Worm (Caenorhabditis elegans) whole organism, L4 larva: Measurements from ENCODE around the gene sftb-1.

ENCODE experiments used
- D1046.2 ChIP-seq: fragments of 200-800 bp; sonication (Bioruptor generic); IDR thresholded peaks from 2 replicates; pipeline ENCODE4 v1.3.6; 2022; ENCODE audit warnings: missing genetic modification characterization, missing compliant biosample characterization
- F10B5.3 ChIP-seq: sonication (generic microtip); optimal IDR thresholded peaks from 2 replicates; lab custom pipeline; 2016; ENCODE audit warnings: mild to moderate bottlenecking, missing genetic modification characterization, missing compliant biosample characterization
- Y105C5A.15 ChIP-seq: fragments of 200-800 bp; sonication (Bioruptor generic); IDR thresholded peaks from 2 replicates; pipeline ENCODE4 v1.3.6; 2022; ENCODE audit warnings: missing genetic modification characterization, missing compliant biosample characterization
- ZK337.2 ChIP-seq: fragments of 200-800 bp; sonication (Bioruptor generic); IDR thresholded peaks from 2 replicates; pipeline ENCODE4 v1.3.6; 2022; ENCODE audit warnings: missing genetic modification reagents, missing genetic modification characterization, missing compliant biosample characterization
- aha-1 ChIP-seq: fragments of 150-350 bp; peaks from one replicate; lab custom pipeline; 2014; ENCODE audit warnings: missing biosample characterization, missing genetic modification characterization
- ama-1 ChIP-seq: fragments of 150-350 bp; optimal IDR thresholded peaks from 2 replicates; lab custom pipeline; 2014; ENCODE audit warnings: inconsistent platforms, mixed read lengths
- dpl-1 ChIP-seq: fragments of 150-350 bp; optimal IDR thresholded peaks from 2 replicates; lab custom pipeline; 2014; ENCODE audit warnings: missing biosample characterization, missing genetic modification reagents, missing genetic modification characterization
- fkh-10 ChIP-seq: fragments of 150-350 bp; optimal IDR thresholded peaks from 2 replicates; lab custom pipeline; 2014; ENCODE audit warnings: missing biosample characterization, missing genetic modification reagents, missing genetic modification characterization
- fos-1 ChIP-seq: fragments of 150-350 bp; optimal IDR thresholded peaks from 2 replicates; lab custom pipeline; 2014; ENCODE audit warnings: missing biosample characterization, missing genetic modification characterization
- jun-1 ChIP-seq: fragments of 150-350 bp; optimal IDR thresholded peaks from 2 replicates; lab custom pipeline; 2014; ENCODE audit warnings: missing biosample characterization, missing genetic modification reagents, missing genetic modification characterization
- lin-15B ChIP-seq: fragments of 150-350 bp; sonication (generic microtip); optimal IDR thresholded peaks from 3 replicates; lab custom pipeline; 2014; ENCODE audit warnings: missing biosample characterization, missing genetic modification characterization
- lin-38 ChIP-seq: fragments of 200-800 bp; sonication (Bioruptor generic); IDR thresholded peaks from 2 replicates; pipeline ENCODE4 v1.3.6; 2022; ENCODE audit warnings: missing genetic modification reagents, missing genetic modification characterization, missing compliant biosample characterization
- lir-3 ChIP-seq: sonication (generic microtip); optimal IDR thresholded peaks from 2 replicates; lab custom pipeline; 2016; ENCODE audit warnings: mild to moderate bottlenecking, missing genetic modification characterization, missing compliant biosample characterization
- lsy-2 ChIP-seq, 2 experiments: fragments of 150-350 bp in 1 of 2; sonication (generic microtip) in 1 of 2; optimal IDR thresholded peaks; 2 replicates each; lab custom pipeline; 2014 to 2017; ENCODE audit warnings: missing biosample characterization in 2 of 2, missing genetic modification characterization in 2 of 2
- madf-9 ChIP-seq: fragments of 200-800 bp; sonication (Bioruptor generic); conservative IDR thresholded peaks from 2 replicates; pipeline ENCODE4 v1.3.6; 2022; ENCODE audit warnings: missing genetic modification reagents, missing genetic modification characterization, missing compliant biosample characterization
- mes-2 ChIP-seq: sonication (generic microtip); optimal IDR thresholded peaks from 2 replicates; lab custom pipeline; 2016; ENCODE audit warnings: missing genotype, mild to moderate bottlenecking, missing genetic modification characterization, missing compliant biosample characterization; ENCODE audit not compliant: poor library complexity, severe bottlenecking
- nhr-102 ChIP-seq: sonication (generic microtip); optimal IDR thresholded peaks from 2 replicates; lab custom pipeline; 2016; ENCODE audit warnings: mild to moderate bottlenecking, missing genetic modification characterization, moderate library complexity, missing compliant biosample characterization
- nhr-11 ChIP-seq: fragments of 150-350 bp; optimal IDR thresholded peaks from 2 replicates; lab custom pipeline; 2014; ENCODE audit warnings: missing biosample characterization, missing genetic modification characterization
- nhr-25 ChIP-seq: sonication (generic microtip); optimal IDR thresholded peaks from 2 replicates; lab custom pipeline; 2017; ENCODE audit warnings: missing genetic modification characterization, mild to moderate bottlenecking, missing compliant biosample characterization, antibody characterized with exemption, moderate library complexity, borderline replicate concordance; ENCODE audit not compliant: insufficient read depth
- nhr-28 ChIP-seq: fragments of 150-350 bp; optimal IDR thresholded peaks from 2 replicates; lab custom pipeline; 2014; ENCODE audit warnings: missing biosample characterization, missing genetic modification characterization
- nhr-77 ChIP-seq: fragments of 150-350 bp; optimal IDR thresholded peaks from 2 replicates; lab custom pipeline; 2014; ENCODE audit warnings: missing biosample characterization, missing genetic modification characterization
- set-16 ChIP-seq: fragments of 200-800 bp; sonication (Bioruptor generic); IDR thresholded peaks from 2 replicates; pipeline ENCODE4 v1.3.6; 2022; ENCODE audit warnings: missing genetic modification reagents, missing genetic modification characterization, missing compliant biosample characterization
- snpc-4 ChIP-seq: fragments of 150-350 bp; optimal IDR thresholded peaks from 2 replicates; lab custom pipeline; 2014; ENCODE audit warnings: missing biosample characterization, missing genetic modification characterization
- spr-3 ChIP-seq: fragments of 200-800 bp; sonication (Bioruptor generic); optimal IDR thresholded peaks from 2 replicates; lab custom pipeline; 2018; ENCODE audit warnings: mild to moderate bottlenecking, missing genetic modification characterization, missing compliant biosample characterization
- tag-97 ChIP-seq: fragments of 200-800 bp; sonication (Bioruptor generic); IDR thresholded peaks from 2 replicates; pipeline ENCODE4 v1.3.6; 2022; ENCODE audit warnings: missing genetic modification characterization, missing compliant biosample characterization
- unc-62 ChIP-seq, 3 experiments: fragments of 150-350 bp in 1 of 3; sonication (generic microtip); optimal IDR thresholded peaks in 2 of 3; peaks in 1 of 3; 1 replicate in 1 of 3; 2 replicates in 2 of 3; lab custom pipeline; 2014 to 2017; ENCODE audit warnings: missing biosample characterization in 3 of 3, missing genetic modification characterization in 3 of 3, missing genetic modification reagents in 3 of 3, missing genotype in 1 of 3
- zfp-3 ChIP-seq: fragments of 200-800 bp; sonication (Bioruptor generic); conservative IDR thresholded peaks from 2 replicates; pipeline ENCODE4 v1.3.6; 2022; ENCODE audit warnings: missing genetic modification reagents, missing genetic modification characterization, missing compliant biosample characterization

The sftb-1 gene

DNA sequence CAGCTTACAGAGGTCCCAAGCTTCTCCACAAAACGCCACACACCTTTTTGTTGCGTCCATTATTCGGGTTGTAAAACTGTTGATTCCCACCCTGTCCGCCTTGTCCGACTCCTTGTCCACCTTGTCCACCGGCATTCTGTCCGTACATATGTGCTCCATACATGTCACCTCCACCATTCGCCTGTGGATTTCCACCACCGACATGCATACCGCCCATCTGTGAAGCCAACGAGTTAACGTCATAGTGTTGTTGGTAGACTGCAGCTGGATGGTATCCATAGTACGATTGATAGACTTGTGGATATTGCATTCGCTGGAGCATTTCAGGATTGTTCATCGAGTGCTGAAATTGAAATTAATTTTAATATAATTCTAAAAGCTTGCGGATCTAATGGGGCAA, 8.7 kb upstream of the sftb-1 start:
- TF ChIP-seq aha-1 (tag; lab: Kevin White, UChicago) (peak; percentile 58), unc-62 (GFP tag; optimal IDR thresholded peaks at IDR 0.05 in 1 of 2; lab: Kevin White, UChicago) (peak in 1 of 2 experiments; percentile 53), unc-62 (tag; optimal IDR thresholded peaks at IDR 0.05; lab: Kevin White, UChicago) (no peak), lsy-2 (tag; optimal IDR thresholded peaks at IDR 0.05; lab: Kevin White, UChicago) (no peak), D1046.2 (GFP tag; lab: Robert Waterston, UW) (no peak), fkh-10 (no peak), mes-2 (peak; percentile 6)

DNA sequence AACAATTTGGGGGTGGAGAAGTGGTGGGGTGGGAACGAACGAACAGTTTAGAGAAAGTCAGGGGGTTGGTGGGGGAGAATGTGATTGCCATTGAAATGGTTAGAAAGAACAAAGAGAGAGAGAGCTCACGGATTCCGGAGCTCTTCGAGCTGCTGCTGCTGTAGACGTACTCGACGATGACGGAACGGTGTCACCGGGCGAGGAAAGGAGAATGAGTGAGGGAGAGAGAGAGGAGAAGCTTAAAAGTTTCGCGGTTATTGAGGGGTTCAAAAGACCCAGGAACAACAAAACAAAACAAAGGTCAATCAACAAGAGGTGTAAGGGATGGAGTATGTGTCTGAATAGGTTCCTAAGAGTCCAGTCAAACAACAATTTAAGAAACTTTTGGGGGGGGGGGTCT, 7.2 kb upstream of the sftb-1 start:
- TF ChIP-seq set-16 (GFP tag; lab: Robert Waterston, UW) (peak; percentile 32; the same call in 1 of the 2 replicates), fos-1 (tag; lab: Kevin White, UChicago) (no peak)
- TF ChIP-seq, all 104 proteins: peak for 1

DNA sequence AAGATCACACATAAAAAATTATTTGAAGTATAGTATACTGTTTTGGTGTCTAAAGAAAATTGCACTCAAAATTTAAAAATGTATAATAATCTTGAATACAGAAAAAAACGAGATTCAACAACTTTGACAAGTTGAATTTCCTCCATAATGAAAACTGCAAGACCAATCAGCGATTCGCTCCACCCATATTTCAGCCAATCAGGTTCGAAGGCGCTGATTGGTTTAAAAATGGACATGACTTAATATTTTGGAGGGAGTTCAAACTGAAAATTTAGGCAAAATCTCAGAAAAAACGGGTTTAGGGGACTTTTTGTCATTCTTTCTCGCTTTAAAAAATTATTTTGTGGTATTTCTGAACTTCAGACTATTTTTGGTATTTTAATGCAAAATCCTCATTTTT, 6.6 kb upstream of the sftb-1 start:
- TF ChIP-seq nhr-25 (tag; lab: Kevin White, UChicago) = no peak
- peak in 1 of 2 experiments; percentile 23 for TF ChIP-seq unc-62 (GFP tag; optimal IDR thresholded peaks at IDR 0.05 in 1 of 2; lab: Kevin White, UChicago)
- no peak for TF ChIP-seq unc-62 (tag; optimal IDR thresholded peaks at IDR 0.05; lab: Kevin White, UChicago)
- no peak for TF ChIP-seq nhr-77 (tag; lab: Kevin White, UChicago)
- TF ChIP-seq dpl-1 (GFP tag; lab: Kevin White, UChicago) = peak; percentile 15
- TF ChIP-seq lin-38 = no peak
- TF ChIP-seq ZK337.2 (GFP tag; lab: Robert Waterston, UW) = no peak
- TF ChIP-seq nhr-11 (tag; lab: Kevin White, UChicago) = no peak
- TF ChIP-seq jun-1 (tag; lab: Kevin White, UChicago) = peak; percentile 15
- TF ChIP-seq madf-9 (GFP tag; lab: Robert Waterston, UW) = no peak
- peak; percentile 8 for TF ChIP-seq ama-1
- TF ChIP-seq lin-15B = no peak

DNA sequence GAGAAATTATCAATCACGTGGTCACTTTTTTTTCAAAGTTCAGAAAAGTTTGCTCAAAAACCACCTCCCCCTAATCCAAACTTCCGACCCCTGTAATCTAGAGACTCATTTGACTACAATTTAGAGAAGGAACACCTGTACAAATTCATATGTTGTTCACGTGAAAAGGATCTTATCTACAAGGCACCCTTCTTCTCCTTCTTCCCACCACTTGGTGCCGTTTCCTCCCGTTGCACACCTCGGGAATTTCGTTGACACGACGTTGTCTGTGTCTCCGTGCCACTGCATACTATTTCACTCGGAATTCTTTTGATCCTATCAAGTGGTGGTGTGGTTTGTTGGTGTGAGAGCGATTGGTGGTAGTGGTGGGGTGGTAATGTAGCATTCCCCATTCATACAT, 5.5 kb upstream of the sftb-1 start:
- TF ChIP-seq unc-62 (GFP tag; optimal IDR thresholded peaks at IDR 0.05 in 1 of 2; lab: Kevin White, UChicago) = peak in 1 of 2 experiments; percentile 93
- TF ChIP-seq unc-62 (tag; optimal IDR thresholded peaks at IDR 0.05; lab: Kevin White, UChicago) = no peak
- TF ChIP-seq nhr-28 (tag; lab: Kevin White, UChicago) = no peak

DNA sequence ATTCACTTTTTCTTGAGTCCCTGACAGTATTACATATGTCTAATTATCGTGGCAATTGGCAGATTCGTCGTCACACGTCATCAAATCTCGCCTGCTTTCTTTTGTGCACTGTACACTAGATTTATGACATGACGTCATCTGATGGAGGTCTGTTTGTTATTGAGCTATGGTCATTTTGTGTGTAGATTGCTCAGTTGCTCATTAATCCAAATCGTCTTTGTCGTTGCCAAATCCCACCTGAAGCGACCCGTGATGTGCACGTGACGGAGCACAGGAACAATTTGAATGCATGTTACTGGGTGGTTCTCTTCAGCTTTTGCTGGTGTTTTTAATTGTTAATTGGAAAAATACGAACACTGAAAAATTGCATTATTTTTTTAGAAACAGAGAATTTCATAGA, 3.8 kb upstream of the sftb-1 start:
- TF ChIP-seq tag-97 (GFP tag; lab: Robert Waterston, UW) (no peak), zfp-3 (GFP tag; lab: Robert Waterston, UW) (0 out of 2 replicates have a peak, but pooled peaks have one; percentile 31), lir-3 (tag; lab: Kevin White, UChicago) (no peak), Y105C5A.15 (GFP tag; lab: Robert Waterston, UW) (no peak)

DNA sequence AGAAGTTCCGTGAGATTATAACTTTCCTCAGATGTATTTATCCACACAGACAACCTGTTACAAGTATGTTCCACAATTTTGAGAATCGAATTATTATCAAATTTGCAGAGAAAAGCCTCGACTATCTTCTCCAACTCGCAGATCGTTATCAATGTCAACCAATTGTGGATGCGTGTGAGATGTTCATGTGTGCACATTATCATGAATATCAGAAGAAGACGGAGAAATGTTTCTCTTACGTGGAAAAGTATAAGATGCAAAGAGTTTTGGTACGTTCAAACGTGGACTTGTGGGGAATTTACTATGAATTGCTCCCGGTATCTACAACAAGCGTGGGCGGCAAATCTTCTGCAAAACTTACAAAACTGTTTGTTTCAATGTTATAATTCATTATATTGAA, 2.0 kb upstream of the sftb-1 start:
- no peak for TF ChIP-seq snpc-4 (tag; lab: Kevin White, UChicago)
- peak in 1 of 2 experiments; percentile 92 for TF ChIP-seq unc-62 (GFP tag; optimal IDR thresholded peaks at IDR 0.05 in 1 of 2; lab: Kevin White, UChicago)
- TF ChIP-seq unc-62 (tag; optimal IDR thresholded peaks at IDR 0.05; lab: Kevin White, UChicago) = no peak
- TF ChIP-seq spr-3 = no peak

DNA sequence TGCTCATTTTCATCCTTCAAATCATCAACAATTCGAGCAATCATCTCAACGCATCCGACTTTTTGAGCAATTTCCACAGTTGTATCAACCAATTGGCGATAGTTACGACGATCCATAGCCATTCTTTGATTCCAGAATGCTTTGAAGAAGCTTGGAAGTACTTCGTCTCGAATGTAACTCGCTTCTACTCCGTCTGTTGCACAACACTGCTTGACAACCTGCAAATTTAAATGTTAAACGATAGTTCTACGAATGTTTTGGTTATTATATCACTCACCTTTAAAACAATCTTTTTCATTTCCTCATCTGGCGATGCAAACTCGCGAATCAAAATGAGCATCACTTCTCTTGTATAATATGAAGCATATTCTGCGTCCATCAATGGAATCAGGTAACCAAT, 3.2 kb downstream of the sftb-1 start:
- TF ChIP-seq F10B5.3 (tag; lab: Kevin White, UChicago) (no peak), ama-1 (no peak), nhr-102 (tag; lab: Kevin White, UChicago) (no peak), aha-1 (tag; lab: Kevin White, UChicago) (peak; percentile 62)
